Worm (Caenorhabditis elegans) whole organism, late embryonic: Measurements from ENCODE around the gene sru-6.

ENCODE experiments used
- K09A11.1 ChIP-seq: sonication (generic microtip); optimal IDR thresholded peaks from 2 replicates; lab custom pipeline; 2017; ENCODE audit warnings: antibody characterized with exemption, mild to moderate bottlenecking, missing genetic modification characterization, missing compliant biosample characterization; ENCODE audit not compliant: insufficient read depth
- T23F11.4 ChIP-seq: fragments of 200-800 bp; sonication (Bioruptor generic); optimal IDR thresholded peaks from 2 replicates; lab custom pipeline; 2018; ENCODE audit warnings: mild to moderate bottlenecking, missing genetic modification characterization, missing compliant biosample characterization
- Y22D7AL.16 ChIP-seq: sonication (generic microtip); optimal IDR thresholded peaks from 2 replicates; lab custom pipeline; 2016; ENCODE audit warnings: missing genetic modification characterization, missing compliant biosample characterization
- ahr-1 ChIP-seq: sonication (generic microtip); optimal IDR thresholded peaks from 2 replicates; lab custom pipeline; 2016; ENCODE audit warnings: missing genetic modification characterization, missing compliant biosample characterization
- ama-1 ChIP-seq: fragments of 150-350 bp; optimal IDR thresholded peaks from 2 replicates; lab custom pipeline; 2014
- ceh-18 ChIP-seq: sonication (generic microtip); optimal IDR thresholded peaks from 2 replicates; lab custom pipeline; 2016; ENCODE audit warnings: missing genetic modification characterization, missing compliant biosample characterization
- ceh-2 ChIP-seq: sonication (generic microtip); optimal IDR thresholded peaks from 2 replicates; lab custom pipeline; 2016; ENCODE audit warnings: missing genotype, missing genetic modification characterization, missing compliant biosample characterization
- ceh-24 ChIP-seq: sonication (generic microtip); optimal IDR thresholded peaks from 2 replicates; lab custom pipeline; 2016; ENCODE audit warnings: mild to moderate bottlenecking, missing genetic modification characterization, missing compliant biosample characterization
- ceh-30 ChIP-seq: fragments of 150-350 bp; optimal IDR thresholded peaks from 2 replicates; lab custom pipeline; 2014; ENCODE audit warnings: missing biosample characterization, missing genetic modification characterization
- ceh-6 ChIP-seq: fragments of 200-800 bp; sonication (Bioruptor generic); optimal IDR thresholded peaks from 2 replicates; lab custom pipeline; 2018; ENCODE audit warnings: mild to moderate bottlenecking, missing genetic modification characterization, missing compliant biosample characterization
- ceh-9 ChIP-seq: sonication (generic microtip); optimal IDR thresholded peaks from 2 replicates; lab custom pipeline; 2016; ENCODE audit warnings: mild to moderate bottlenecking, missing genetic modification characterization, inconsistent platforms, missing compliant biosample characterization
- che-1 ChIP-seq: sonication (generic microtip); optimal IDR thresholded peaks from 2 replicates; lab custom pipeline; 2016; ENCODE audit warnings: mild to moderate bottlenecking, missing genetic modification characterization, missing compliant biosample characterization
- elt-2 ChIP-seq: sonication (generic microtip); optimal IDR thresholded peaks from 2 replicates; lab custom pipeline; 2016; ENCODE audit warnings: missing genetic modification reagents, missing genetic modification characterization, missing compliant biosample characterization
- elt-4 ChIP-seq: sonication (generic microtip); optimal IDR thresholded peaks from 2 replicates; lab custom pipeline; 2016; ENCODE audit warnings: missing genetic modification characterization, missing compliant biosample characterization
- ets-4 ChIP-seq: sonication (generic microtip); optimal IDR thresholded peaks from 2 replicates; lab custom pipeline; 2016; ENCODE audit warnings: missing genetic modification characterization, missing compliant biosample characterization
- fax-1 ChIP-seq: sonication (generic microtip); optimal IDR thresholded peaks from 2 replicates; lab custom pipeline; 2016; ENCODE audit warnings: missing genotype, missing genetic modification characterization, missing compliant biosample characterization
- gmeb-2 ChIP-seq: sonication (generic microtip); optimal IDR thresholded peaks from 2 replicates; lab custom pipeline; 2016; ENCODE audit warnings: missing genetic modification characterization, inconsistent platforms, missing compliant biosample characterization
- hlh-30 ChIP-seq: sonication (generic microtip); optimal IDR thresholded peaks from 2 replicates; lab custom pipeline; 2017; ENCODE audit warnings: antibody characterized with exemption, missing genetic modification characterization, missing compliant biosample characterization; ENCODE audit not compliant: insufficient read depth
- hlh-6 ChIP-seq: sonication (generic microtip); optimal IDR thresholded peaks from 2 replicates; lab custom pipeline; 2016; ENCODE audit warnings: missing genotype, missing genetic modification characterization, missing compliant biosample characterization
- hlh-8 ChIP-seq: sonication (generic microtip); optimal IDR thresholded peaks from 2 replicates; lab custom pipeline; 2016; ENCODE audit warnings: missing genotype, missing genetic modification characterization, missing compliant biosample characterization
- lin-11 ChIP-seq: fragments of 200-800 bp; sonication (Bioruptor generic); optimal IDR thresholded peaks from 2 replicates; lab custom pipeline; 2018; ENCODE audit warnings: mild to moderate bottlenecking, missing genetic modification characterization, missing compliant biosample characterization
- nhr-11 ChIP-seq: fragments of 150-350 bp; optimal IDR thresholded peaks from 2 replicates; lab custom pipeline; 2014; ENCODE audit warnings: missing biosample characterization, missing genetic modification characterization
- odd-2 ChIP-seq: sonication (generic microtip); optimal IDR thresholded peaks from 2 replicates; lab custom pipeline; 2017; ENCODE audit warnings: antibody characterized with exemption, mild to moderate bottlenecking, missing genetic modification characterization, missing compliant biosample characterization
- pag-3 ChIP-seq: sonication (generic microtip); optimal IDR thresholded peaks from 2 replicates; lab custom pipeline; 2016; ENCODE audit warnings: missing compliant biosample characterization, missing genetic modification characterization, borderline replicate concordance
- pat-9 ChIP-seq: fragments of 200-800 bp; sonication (Bioruptor generic); optimal IDR thresholded peaks from 2 replicates; lab custom pipeline; 2018; ENCODE audit warnings: mild to moderate bottlenecking, missing genetic modification characterization, moderate library complexity, missing compliant biosample characterization
- pax-1 ChIP-seq: fragments of 150-350 bp; optimal IDR thresholded peaks from 2 replicates; lab custom pipeline; 2014; ENCODE audit warnings: missing biosample characterization, missing genetic modification characterization
- pqm-1 ChIP-seq: sonication (generic microtip); optimal IDR thresholded peaks from 2 replicates; lab custom pipeline; 2016; ENCODE audit warnings: missing genetic modification characterization, missing compliant biosample characterization
- ref-2 ChIP-seq: sonication (generic microtip); optimal IDR thresholded peaks from 2 replicates; lab custom pipeline; 2016; ENCODE audit warnings: missing genetic modification characterization, missing compliant biosample characterization
- rnt-1 ChIP-seq: sonication (generic microtip); optimal IDR thresholded peaks from 2 replicates; lab custom pipeline; 2016; ENCODE audit warnings: missing genetic modification characterization, missing compliant biosample characterization
- syd-9 ChIP-seq: sonication (generic microtip); optimal IDR thresholded peaks from 2 replicates; lab custom pipeline; 2016; ENCODE audit warnings: mild to moderate bottlenecking, missing genetic modification characterization, moderate library complexity, missing compliant biosample characterization
- tbx-7 ChIP-seq: sonication (generic microtip); optimal IDR thresholded peaks from 2 replicates; lab custom pipeline; 2016; ENCODE audit warnings: missing genotype, missing genetic modification characterization, missing compliant biosample characterization
- unc-3 ChIP-seq, 2 experiments: fragments of 200-800 bp in 1 of 2; sonication (Bioruptor generic) in 1 of 2; sonication (generic microtip) in 1 of 2; conservative IDR thresholded peaks in 1 of 2; optimal IDR thresholded peaks in 1 of 2; 2 replicates each; pipeline versions ENCODE4 v1.3.6 to Lab custom; 2016 to 2022; ENCODE audit warnings: missing compliant biosample characterization in 2 of 2, missing genetic modification characterization in 2 of 2, missing genetic modification reagents in 1 of 2
- zip-5 ChIP-seq: sonication (generic microtip); optimal IDR thresholded peaks from 2 replicates; lab custom pipeline; 2016; ENCODE audit warnings: missing genetic modification characterization, missing compliant biosample characterization
- ztf-16 ChIP-seq: sonication (generic microtip); optimal IDR thresholded peaks from 2 replicates; lab custom pipeline; 2017; ENCODE audit warnings: missing genetic modification characterization, missing compliant biosample characterization

The sru-6 gene

ce11 chrIV:9525682-9526416 lies 35.4 kb downstream of the sru-6 start, which contains the start of gene elo-1:
Gene elo-1 (plus strand): TSS chrIV:9526366.
- TF ChIP-seq T23F11.4 = no peak
- TF ChIP-seq che-1 = no peak
- no peak for TF ChIP-seq zip-5 (tag; lab: Kevin White, UChicago)
- no peak for TF ChIP-seq pag-3 (tag; lab: Kevin White, UChicago)

ce11 chrIV:9527002-9527401 lies 36.6 kb downstream of the sru-6 start:
- TF ChIP-seq hlh-6 (tag; lab: Kevin White, UChicago) = no peak
- no peak for TF ChIP-seq K09A11.1 (tag; lab: Kevin White, UChicago)
- TF ChIP-seq pax-1 (tag; lab: Kevin White, UChicago) = no peak
- no peak for TF ChIP-seq nhr-11 (tag; lab: Kevin White, UChicago)
- TF ChIP-seq fax-1 = no peak
- TF ChIP-seq ets-4 (tag; lab: Kevin White, UChicago) = no peak
- TF ChIP-seq ceh-24 = no peak
- no peak for TF ChIP-seq ztf-16 (tag; lab: Kevin White, UChicago)
- no peak for TF ChIP-seq che-1
- TF ChIP-seq ceh-30 = no peak
- no peak for TF ChIP-seq ref-2 (tag; lab: Kevin White, UChicago)

ce11 chrIV:9529647-9530046 lies 39.2 kb downstream of the sru-6 start, which contains the start of gene elo-7:
Gene elo-7 (plus strand): TSS chrIV:9529947.
- no peak for TF ChIP-seq hlh-8 (tag; lab: Kevin White, UChicago)
- no peak for TF ChIP-seq Y22D7AL.16 (tag; lab: Kevin White, UChicago)
- no peak for TF ChIP-seq fax-1
- no peak for TF ChIP-seq pat-9 (tag; lab: Kevin White, UChicago)
- TF ChIP-seq odd-2 (tag; lab: Kevin White, UChicago) = no peak
- TF ChIP-seq T23F11.4 = no peak
- TF ChIP-seq ceh-2 (tag; lab: Kevin White, UChicago) = no peak
- TF ChIP-seq gmeb-2 = no peak
- no peak for TF ChIP-seq ama-1 (lab: Kevin White, UChicago)
- TF ChIP-seq unc-3 (GFP tag; conservative IDR thresholded peaks at IDR 0.05; lab: Robert Waterston, UW) = no peak
- no peak for TF ChIP-seq unc-3 (tag; optimal IDR thresholded peaks at IDR 0.05; lab: Kevin White, UChicago)
- TF ChIP-seq ceh-9 = no peak
- no peak for TF ChIP-seq elt-4
- no peak for TF ChIP-seq pqm-1 (tag; lab: Kevin White, UChicago)
- no peak for TF ChIP-seq lin-11 (tag; lab: Kevin White, UChicago)
- TF ChIP-seq hlh-6 (tag; lab: Kevin White, UChicago) = no peak
- TF ChIP-seq ceh-6 (GFP tag; lab: Kevin White, UChicago) = no peak
- TF ChIP-seq elt-2 (tag; lab: Kevin White, UChicago) = no peak

- TF ChIP-seq tbx-7 (tag; lab: Kevin White, UChicago) (no peak), zip-5 (tag; lab: Kevin White, UChicago) (no peak), Y22D7AL.16 (tag; lab: Kevin White, UChicago) (no peak), hlh-30 (tag; lab: Kevin White, UChicago) (no peak), ceh-18 (tag; lab: Kevin White, UChicago) (no peak), ahr-1 (no peak), hlh-6 (tag; lab: Kevin White, UChicago) (no peak), syd-9 (tag; lab: Kevin White, UChicago) (no peak), odd-2 (tag; lab: Kevin White, UChicago) (no peak), rnt-1 (tag; lab: Kevin White, UChicago) (no peak)
Observed at ce11 chrIV:9530768-9531167, 40.3 kb downstream of the sru-6 start.
